Fruit fly (Drosophila melanogaster) whole organism, embryonic: ENCODE results near the gene solo.

ENCODE experiments used
- Bteb2 ChIP-seq: fragments of 200-800 bp; sonication (Bioruptor generic); optimal IDR thresholded peaks from 2 replicates; lab custom pipeline; 2016; ENCODE audit warnings: missing biosample characterization, missing genetic modification characterization
- CG11093 ChIP-seq: fragments of 200-800 bp; sonication (Bioruptor generic); IDR thresholded peaks from 3 replicates; pipeline ENCODE4 v1.3.6; 2022; ENCODE audit warnings: missing biosample characterization, missing genetic modification characterization
- CG1233 ChIP-seq: fragments of 200-800 bp; sonication (Bioruptor generic); optimal IDR thresholded peaks from 4 replicates; lab custom pipeline; 2018; ENCODE audit warnings: missing biosample characterization, mild to moderate bottlenecking, missing genetic modification characterization
- CG13894 ChIP-seq: fragments of 200-800 bp; sonication (Bioruptor generic); optimal IDR thresholded peaks from 3 replicates; lab custom pipeline; 2018; ENCODE audit warnings: missing biosample characterization, mild to moderate bottlenecking, missing genetic modification characterization, moderate library complexity
- CG15696 ChIP-seq: fragments of 200-800 bp; sonication (Bioruptor generic); optimal IDR thresholded peaks from 2 replicates; lab custom pipeline; 2019; ENCODE audit warnings: missing biosample characterization, mild to moderate bottlenecking, missing genetic modification characterization, moderate library complexity
- CG16863 ChIP-seq: fragments of 200-800 bp; sonication (Bioruptor generic); optimal IDR thresholded peaks from 3 replicates; lab custom pipeline; 2016; ENCODE audit warnings: missing biosample characterization, missing genetic modification characterization
- CG17359 ChIP-seq: fragments of 200-800 bp; sonication (Bioruptor generic); optimal IDR thresholded peaks from 3 replicates; lab custom pipeline; 2018; ENCODE audit warnings: missing biosample characterization, mild to moderate bottlenecking, missing genetic modification characterization, moderate library complexity
- CG17361 ChIP-seq: fragments of 200-800 bp; sonication (Bioruptor generic); IDR thresholded peaks from 3 replicates; pipeline ENCODE4 v1.3.6; 2022; ENCODE audit warnings: missing biosample characterization, missing genetic modification characterization
- CG1832 ChIP-seq: fragments of 200-800 bp; sonication (Bioruptor generic); optimal IDR thresholded peaks from 2 replicates; lab custom pipeline; 2017; ENCODE audit warnings: missing biosample characterization, mild to moderate bottlenecking, missing genetic modification characterization, inconsistent platforms
- CG18619 ChIP-seq: fragments of 200-800 bp; sonication (Bioruptor generic); optimal IDR thresholded peaks from 3 replicates; lab custom pipeline; 2017; ENCODE audit warnings: missing biosample characterization, mild to moderate bottlenecking, missing genetic modification characterization
- CG2129 ChIP-seq: fragments of 200-800 bp; sonication (Bioruptor generic); IDR thresholded peaks from 2 replicates; pipeline ENCODE4 v1.3.6; 2022; ENCODE audit warnings: missing biosample characterization, missing genetic modification characterization; ENCODE audit not compliant: partially characterized antibody
- CG30431 ChIP-seq: fragments of 200-800 bp; sonication (Bioruptor generic); optimal IDR thresholded peaks from 2 replicates; lab custom pipeline; 2017; ENCODE audit warnings: missing biosample characterization, missing genetic modification characterization
- CG33213 ChIP-seq: fragments of 200-800 bp; sonication (Bioruptor generic); optimal IDR thresholded peaks from 3 replicates; lab custom pipeline; 2016; ENCODE audit warnings: missing biosample characterization, missing genetic modification characterization
- CG3407 ChIP-seq: fragments of 200-800 bp; sonication (Bioruptor generic); optimal IDR thresholded peaks from 2 replicates; lab custom pipeline; 2018; ENCODE audit warnings: missing biosample characterization, mild to moderate bottlenecking, missing genetic modification characterization
- CG4820 ChIP-seq: fragments of 200-800 bp; sonication (Bioruptor generic); optimal IDR thresholded peaks from 3 replicates; lab custom pipeline; 2016; ENCODE audit warnings: missing biosample characterization, missing genetic modification characterization
- CG5245 ChIP-seq: fragments of 200-800 bp; sonication (Bioruptor generic); optimal IDR thresholded peaks from 3 replicates; lab custom pipeline; 2016; ENCODE audit warnings: missing biosample characterization, missing genetic modification characterization
- CG6854 ChIP-seq: fragments of 200-800 bp; sonication (Bioruptor generic); optimal IDR thresholded peaks from 3 replicates; lab custom pipeline; 2017; ENCODE audit warnings: missing biosample characterization, mild to moderate bottlenecking, missing genetic modification characterization
- CoRest ChIP-seq: fragments of 200-800 bp; sonication (Bioruptor generic); optimal IDR thresholded peaks from 3 replicates; lab custom pipeline; 2018; ENCODE audit warnings: missing biosample characterization, mild to moderate bottlenecking, missing genetic modification characterization, moderate library complexity
- D ChIP-seq, 2 experiments: fragments of 200-800 bp in 1 of 2; fragments of >200 bp in 1 of 2; sonication (Bioruptor generic) in 1 of 2; optimal IDR thresholded peaks; 2 replicates in 1 of 2; 3 replicates in 1 of 2; lab custom pipeline; 2017; ENCODE audit warnings: mild to moderate bottlenecking in 1 of 2, missing biosample characterization in 1 of 2, missing genetic modification characterization in 1 of 2, missing genetic modification reagents in 1 of 2
- Dip2 ChIP-seq: fragments of 200-800 bp; sonication (Bioruptor generic); IDR thresholded peaks from 2 replicates; pipeline ENCODE4 v1.3.6; 2022; ENCODE audit warnings: missing biosample characterization, missing genetic modification characterization
- Fer2 ChIP-seq: fragments of 200-800 bp; sonication (Bioruptor generic); optimal IDR thresholded peaks from 2 replicates; lab custom pipeline; 2018; ENCODE audit warnings: missing biosample characterization, mild to moderate bottlenecking, missing genetic modification characterization, moderate library complexity
- H2.0 ChIP-seq: fragments of 200-800 bp; sonication (Bioruptor generic); IDR thresholded peaks from 2 replicates; pipeline ENCODE4 v1.3.6; 2022; ENCODE audit warnings: missing biosample characterization, missing genetic modification characterization
- Max ChIP-seq: fragments of 200-800 bp; sonication (Bioruptor generic); optimal IDR thresholded peaks from 2 replicates; lab custom pipeline; 2016; ENCODE audit warnings: missing biosample characterization, mild to moderate bottlenecking, missing genetic modification characterization
- NK7.1 ChIP-seq: fragments of 200-800 bp; sonication (Bioruptor generic); optimal IDR thresholded peaks from 3 replicates; lab custom pipeline; 2016; ENCODE audit warnings: missing biosample characterization, missing genetic modification characterization
- Oaz ChIP-seq: fragments of 200-800 bp; sonication (Bioruptor generic); IDR thresholded peaks from 2 replicates; pipeline ENCODE4 v1.3.6; 2022; ENCODE audit warnings: missing biosample characterization, missing genetic modification characterization
- Stat92E ChIP-seq, 3 experiments: fragments of >200 bp in 2 of 3; fragments of 200-800 bp in 1 of 3; sonication (Bioruptor generic) in 1 of 3; optimal IDR thresholded peaks; 2 replicates each; lab custom pipeline; 2017 to 2019; ENCODE audit warnings: missing biosample characterization in 3 of 3, missing genetic modification characterization in 3 of 3, mild to moderate bottlenecking in 1 of 3, moderate library complexity in 1 of 3
- Tbp ChIP-seq: fragments of >200 bp; optimal IDR thresholded peaks from 2 replicates; lab custom pipeline; 2018; ENCODE audit warnings: missing biosample characterization, missing genetic modification characterization
- Trl ChIP-seq, 3 experiments: fragments of >200 bp in 2 of 3; fragments of 200-800 bp in 1 of 3; sonication (Bioruptor generic) in 1 of 3; optimal IDR thresholded peaks; 2 replicates in 1 of 3; 3 replicates in 2 of 3; lab custom pipeline; 2016 to 2017; ENCODE audit warnings: missing biosample characterization in 1 of 3, missing genetic modification characterization in 1 of 3
- ac ChIP-seq: fragments of 200-800 bp; sonication (Bioruptor generic); optimal IDR thresholded peaks from 3 replicates; lab custom pipeline; 2017; ENCODE audit warnings: missing biosample characterization, mild to moderate bottlenecking, missing genetic modification characterization
- amos ChIP-seq: fragments of 200-800 bp; sonication (Bioruptor generic); IDR thresholded peaks from 2 replicates; pipeline ENCODE4 v1.3.6; 2022; ENCODE audit warnings: missing biosample characterization, missing genetic modification characterization; ENCODE audit not compliant: partially characterized antibody
- br ChIP-seq: fragments of >200 bp; optimal IDR thresholded peaks from 2 replicates; lab custom pipeline; 2017
- bsh ChIP-seq, 2 experiments: fragments of 200-800 bp; sonication (Bioruptor generic); optimal IDR thresholded peaks; 2 replicates each; lab custom pipeline; 2017 to 2018; ENCODE audit warnings: mild to moderate bottlenecking in 2 of 2, missing biosample characterization in 2 of 2, missing genetic modification characterization in 2 of 2, moderate library complexity in 1 of 2
- btn ChIP-seq: fragments of 200-800 bp; sonication (Bioruptor generic); optimal IDR thresholded peaks from 2 replicates; lab custom pipeline; 2016; ENCODE audit warnings: missing biosample characterization, missing genetic modification characterization
- cas ChIP-seq: fragments of 200-800 bp; sonication (Bioruptor generic); IDR thresholded peaks from 2 replicates; pipeline ENCODE4 v1.3.6; 2022; ENCODE audit warnings: missing biosample characterization, missing genetic modification characterization
- dpn ChIP-seq, 2 experiments: fragments of 200-800 bp; sonication (Bioruptor generic); optimal IDR thresholded peaks; 3 replicates each; lab custom pipeline; 2016; ENCODE audit warnings: missing biosample characterization in 2 of 2, missing genetic modification characterization in 2 of 2
- exex ChIP-seq: fragments of 200-800 bp; sonication (Bioruptor generic); optimal IDR thresholded peaks from 4 replicates; lab custom pipeline; 2018; ENCODE audit warnings: missing biosample characterization, mild to moderate bottlenecking, missing genetic modification characterization, moderate library complexity
- fd64A ChIP-seq: fragments of 200-800 bp; sonication (Bioruptor generic); optimal IDR thresholded peaks from 3 replicates; lab custom pipeline; 2018; ENCODE audit warnings: missing biosample characterization, mild to moderate bottlenecking, missing genetic modification characterization
- grn ChIP-seq: fragments of 200-800 bp; sonication (Bioruptor generic); optimal IDR thresholded peaks from 3 replicates; lab custom pipeline; 2017; ENCODE audit warnings: missing biosample characterization, missing genetic modification characterization
- hb ChIP-seq: fragments of 200-800 bp; sonication (Bioruptor generic); IDR thresholded peaks from 3 replicates; pipeline ENCODE4 v1.3.6; 2022; ENCODE audit warnings: missing biosample characterization, missing genetic modification characterization; ENCODE audit not compliant: partially characterized antibody
- ind ChIP-seq: fragments of 200-800 bp; sonication (Bioruptor generic); optimal IDR thresholded peaks from 3 replicates; lab custom pipeline; 2016; ENCODE audit warnings: missing biosample characterization, missing genetic modification characterization
- prd ChIP-seq, 3 experiments: fragments of >200 bp in 2 of 3; fragments of 200-800 bp in 1 of 3; sonication (Bioruptor generic) in 1 of 3; optimal IDR thresholded peaks in 2 of 3; IDR thresholded peaks in 1 of 3; 2 replicates in 2 of 3; 3 replicates in 1 of 3; pipeline versions ENCODE4 v1.3.6 to Lab custom; 2017 to 2022; ENCODE audit warnings: missing biosample characterization in 1 of 3, missing genetic modification characterization in 1 of 3
- pum ChIP-seq: fragments of 200-800 bp; sonication (Bioruptor generic); optimal IDR thresholded peaks from 2 replicates; lab custom pipeline; 2016; ENCODE audit warnings: missing biosample characterization, missing genetic modification characterization
- scrt ChIP-seq: fragments of 200-800 bp; sonication (Bioruptor generic); optimal IDR thresholded peaks from 2 replicates; lab custom pipeline; 2018; ENCODE audit warnings: missing biosample characterization, mild to moderate bottlenecking, missing genetic modification characterization, moderate library complexity
- sens-2 ChIP-seq: fragments of 200-800 bp; sonication (Bioruptor generic); IDR thresholded peaks from 2 replicates; pipeline ENCODE4 v1.3.6; 2022; ENCODE audit warnings: missing biosample characterization, missing genetic modification characterization
- ssp ChIP-seq: fragments of 200-800 bp; sonication (Bioruptor generic); IDR thresholded peaks from 2 replicates; pipeline ENCODE4 v1.3.6; 2022; ENCODE audit warnings: missing biosample characterization, missing genetic modification characterization
- tap ChIP-seq: fragments of 200-800 bp; optimal IDR thresholded peaks from 3 replicates; lab custom pipeline; 2019; ENCODE audit warnings: missing biosample characterization, mild to moderate bottlenecking, missing genetic modification characterization, moderate library complexity
- tgo ChIP-seq: fragments of 200-800 bp; sonication (Bioruptor generic); IDR thresholded peaks from 3 replicates; pipeline ENCODE4 v1.3.6; 2022; ENCODE audit warnings: missing biosample characterization, missing genetic modification characterization
- unc-4 ChIP-seq: fragments of 200-800 bp; sonication (Bioruptor generic); IDR thresholded peaks from 2 replicates; pipeline ENCODE4 v1.3.6; 2022; ENCODE audit warnings: missing biosample characterization, missing genetic modification characterization; ENCODE audit not compliant: partially characterized antibody
- z ChIP-seq: fragments of 200-800 bp; sonication (Bioruptor generic); IDR thresholded peaks from 3 replicates; pipeline ENCODE4 v1.3.6; 2022; ENCODE audit warnings: missing biosample characterization, missing genetic modification characterization

solo gene

dm6 chr2L:15067832-15068231 is 6.4 kb downstream of the solo start (continued):
- TF ChIP-seq ac (GFP tag; lab: Kevin White, UChicago) (no peak), CG17361 (peak; percentile 50; the same call in 2 of the 3 replicates), grn (GFP tag; lab: Kevin White, UChicago) (no peak), z (no peak), CG13894 (tag; lab: Kevin White, UChicago) (peak; percentile 80), bsh (GFP tag; optimal IDR thresholded peaks at IDR 0.05; lab: Kevin White, UChicago) (no peak), NK7.1 (GFP tag; lab: Kevin White, UChicago) (no peak), amos (GFP tag; lab: Robert Waterston, UW) (peak; percentile 85), prd (optimal IDR thresholded peaks at IDR 0.05; lab: Kevin White, UChicago) (no peak), prd (GFP tag; IDR thresholded peaks at IDR 0.05; lab: Robert Waterston, UW) (no peak), scrt (GFP tag; lab: Kevin White, UChicago) (peak; percentile 55), unc-4 (GFP tag; lab: Robert Waterston, UW) (peak; percentile 77), D (optimal IDR thresholded peaks at IDR 0.05; lab: Kevin White, UChicago) (no peak), D (GFP tag; optimal IDR thresholded peaks at IDR 0.05; lab: Kevin White, UChicago) (no peak), tgo (GFP tag; lab: Robert Waterston, UW) (peak; percentile 23; the same call in 2 of the 3 replicates), Tbp (no peak), ssp (GFP tag; lab: Robert Waterston, UW) (no peak), CG4820 (GFP tag; lab: Kevin White, UChicago) (peak; percentile 25), dpn (GFP tag; optimal IDR thresholded peaks at IDR 0.05; lab: Kevin White, UChicago) (peak in 1 of 2 experiments; percentile 45), Oaz (no peak), CG15696 (tag; lab: Kevin White, UChicago) (peak; percentile 20), hb (GFP tag; lab: Robert Waterston, UW) (peak; percentile 75; the same call in 2 of the 3 replicates), CoRest (tag; lab: Kevin White, UChicago) (peak; percentile 48), Trl (optimal IDR thresholded peaks at IDR 0.05; lab: Kevin White, UChicago) (no peak), Trl (GFP tag; optimal IDR thresholded peaks at IDR 0.05; lab: Kevin White, UChicago) (peak; percentile 9), Dip2 (GFP tag; lab: Robert Waterston, UW) (no peak), cas (GFP tag; lab: Robert Waterston, UW) (peak; percentile 14; the same call in 1 of the 2 replicates), H2.0 (0 out of 2 replicates have a peak, but pooled peaks have one; percentile 15), ind (GFP tag; lab: Kevin White, UChicago) (no peak), Stat92E (GFP tag; optimal IDR thresholded peaks at IDR 0.05; lab: Kevin White, UChicago) (peak in 1 of 3 experiments; percentile 72), pum (GFP tag; lab: Kevin White, UChicago) (peak; percentile 15), CG1233 (GFP tag; lab: Kevin White, UChicago) (peak; percentile 6), sens-2 (GFP tag; lab: Robert Waterston, UW) (no peak), Fer2 (tag; lab: Kevin White, UChicago) (no peak), CG2129 (GFP tag; lab: Robert Waterston, UW) (peak; percentile 36; the same call in 1 of the 2 replicates), CG11093 (no peak), CG16863 (GFP tag; lab: Kevin White, UChicago) (no peak), fd64A (GFP tag; lab: Kevin White, UChicago) (no peak), CG30431 (no peak), br (no peak), btn (no peak), CG17359 (tag; lab: Kevin White, UChicago) (peak; percentile 58), CG33213 (peak; percentile 49), tap (tag; lab: Kevin White, UChicago) (peak; percentile 29), Max (peak; percentile 98), CG6854 (no peak), CG5245 (GFP tag; lab: Kevin White, UChicago) (no peak), CG1832 (GFP tag; lab: Kevin White, UChicago) (no peak), CG3407 (no peak), exex (tag; lab: Kevin White, UChicago) (peak; percentile 33), CG18619 (GFP tag; lab: Kevin White, UChicago) (no peak), Bteb2 (GFP tag; lab: Kevin White, UChicago) (peak; percentile 6)
